Worm (Caenorhabditis elegans) whole organism, L3 larva: ENCODE results near the gene K04A8.20.

Source experiments
- R02D3.7 ChIP-seq: fragments of 150-350 bp; optimal IDR thresholded peaks from 2 replicates; lab custom pipeline; 2014; ENCODE audit warnings: missing biosample characterization, missing genetic modification characterization
- ZK546.5 ChIP-seq: sonication (generic microtip); optimal IDR thresholded peaks from 2 replicates; lab custom pipeline; 2017; ENCODE audit warnings: missing biosample characterization, missing genetic modification characterization
- ama-1 ChIP-seq: fragments of 150-350 bp; optimal IDR thresholded peaks from 2 replicates; lab custom pipeline; 2018
- ceh-16 ChIP-seq: sonication (generic microtip); optimal IDR thresholded peaks from 2 replicates; lab custom pipeline; 2017; ENCODE audit warnings: missing biosample characterization, missing genetic modification characterization
- ceh-28 ChIP-seq: fragments of 150-350 bp; optimal IDR thresholded peaks from 2 replicates; lab custom pipeline; 2014; ENCODE audit warnings: missing biosample characterization, missing genetic modification reagents, missing genetic modification characterization
- ceh-9 ChIP-seq: sonication (generic microtip); optimal IDR thresholded peaks from 2 replicates; lab custom pipeline; 2018; ENCODE audit warnings: missing biosample characterization, missing genetic modification characterization
- daf-12 ChIP-seq: fragments of 150-350 bp; optimal IDR thresholded peaks from 2 replicates; lab custom pipeline; 2014; ENCODE audit warnings: missing biosample characterization, missing genetic modification reagents, missing genetic modification characterization
- egl-27 ChIP-seq: sonication (generic microtip); optimal IDR thresholded peaks from 4 replicates; lab custom pipeline; 2017; ENCODE audit warnings: missing biosample characterization, missing genetic modification reagents, missing genetic modification characterization
- egl-5 ChIP-seq: fragments of 150-350 bp; optimal IDR thresholded peaks from 2 replicates; lab custom pipeline; 2017; ENCODE audit warnings: missing biosample characterization, missing genetic modification reagents, missing genetic modification characterization, inconsistent platforms
- elt-1 ChIP-seq: fragments of 150-350 bp; optimal IDR thresholded peaks from 2 replicates; lab custom pipeline; 2014; ENCODE audit warnings: missing biosample characterization, missing genetic modification characterization
- elt-2 ChIP-seq: sonication (generic microtip); optimal IDR thresholded peaks from 2 replicates; lab custom pipeline; 2016; ENCODE audit warnings: missing genetic modification reagents, mild to moderate bottlenecking, missing genetic modification characterization, missing compliant biosample characterization
- elt-3 ChIP-seq, 3 experiments: fragments of 150-350 bp in 1 of 3; sonication (generic microtip) in 2 of 3; optimal IDR thresholded peaks; 2 replicates in 2 of 3; 4 replicates in 1 of 3; lab custom pipeline; 2014 to 2017; ENCODE audit warnings: missing biosample characterization in 3 of 3, missing genetic modification characterization in 3 of 3
- eor-1 ChIP-seq, 2 experiments: fragments of 150-350 bp; optimal IDR thresholded peaks; 2 replicates each; lab custom pipeline; 2014 to 2018; ENCODE audit warnings: missing biosample characterization in 2 of 2, missing genetic modification characterization in 2 of 2
- fkh-10 ChIP-seq: sonication (generic microtip); optimal IDR thresholded peaks from 2 replicates; lab custom pipeline; 2017; ENCODE audit warnings: missing biosample characterization, missing genetic modification reagents, missing genetic modification characterization
- fkh-2 ChIP-seq: fragments of 150-350 bp; optimal IDR thresholded peaks from 2 replicates; lab custom pipeline; 2014; ENCODE audit warnings: missing biosample characterization, missing genetic modification reagents, missing genetic modification characterization
- fos-1 ChIP-seq: fragments of 150-350 bp; optimal IDR thresholded peaks from 2 replicates; lab custom pipeline; 2014; ENCODE audit warnings: missing biosample characterization, missing genetic modification characterization
- hmg-11 ChIP-seq: sonication (generic microtip); optimal IDR thresholded peaks from 2 replicates; lab custom pipeline; 2016; ENCODE audit warnings: missing genetic modification characterization, missing compliant biosample characterization
- lin-39 ChIP-seq: fragments of 150-350 bp; optimal IDR thresholded peaks from 2 replicates; lab custom pipeline; 2018; ENCODE audit warnings: missing biosample characterization, missing genetic modification reagents, missing genetic modification characterization
- lsy-12 ChIP-seq: sonication (generic microtip); optimal IDR thresholded peaks from 2 replicates; lab custom pipeline; 2016; ENCODE audit warnings: mild to moderate bottlenecking, missing genetic modification characterization, missing compliant biosample characterization
- mdl-1 ChIP-seq: fragments of 150-350 bp; optimal IDR thresholded peaks from 2 replicates; lab custom pipeline; 2014; ENCODE audit warnings: missing biosample characterization, missing genetic modification characterization
- nfya-1 ChIP-seq: sonication (generic microtip); optimal IDR thresholded peaks from 2 replicates; lab custom pipeline; 2017; ENCODE audit warnings: missing genetic modification characterization, mild to moderate bottlenecking, missing compliant biosample characterization, antibody characterized with exemption, moderate library complexity; ENCODE audit not compliant: insufficient read depth
- nhr-11 ChIP-seq: fragments of 150-350 bp; optimal IDR thresholded peaks from 2 replicates; lab custom pipeline; 2014; ENCODE audit warnings: missing biosample characterization, missing genetic modification characterization
- nhr-12 ChIP-seq: fragments of 150-350 bp; optimal IDR thresholded peaks from 2 replicates; lab custom pipeline; 2014; ENCODE audit warnings: missing biosample characterization, missing genetic modification characterization
- nhr-23 ChIP-seq: fragments of 150-350 bp; optimal IDR thresholded peaks from 2 replicates; lab custom pipeline; 2014; ENCODE audit warnings: missing biosample characterization, missing genetic modification reagents, missing genetic modification characterization
- nhr-237 ChIP-seq: fragments of 150-350 bp; optimal IDR thresholded peaks from 2 replicates; lab custom pipeline; 2014; ENCODE audit warnings: missing biosample characterization, missing genetic modification characterization
- nhr-25 ChIP-seq: sonication (generic microtip); optimal IDR thresholded peaks from 2 replicates; lab custom pipeline; 2017; ENCODE audit warnings: missing biosample characterization, missing genetic modification characterization
- nhr-28 ChIP-seq: fragments of 150-350 bp; optimal IDR thresholded peaks from 2 replicates; lab custom pipeline; 2014; ENCODE audit warnings: missing biosample characterization, missing genetic modification characterization
- nhr-43 ChIP-seq: sonication (generic microtip); optimal IDR thresholded peaks from 2 replicates; lab custom pipeline; 2016; ENCODE audit warnings: mild to moderate bottlenecking, missing genetic modification characterization, missing compliant biosample characterization; ENCODE audit not compliant: poor library complexity, severe bottlenecking
- nhr-76 ChIP-seq: fragments of 150-350 bp; sonication (generic microtip); optimal IDR thresholded peaks from 5 replicates; lab custom pipeline; 2014; ENCODE audit warnings: missing biosample characterization, missing genetic modification characterization
- pha-4 ChIP-seq: fragments of 150-350 bp; optimal IDR thresholded peaks from 2 replicates; lab custom pipeline; 2014; ENCODE audit warnings: missing biosample characterization, missing genetic modification reagents, missing genetic modification characterization
- sea-2 ChIP-seq: fragments of 150-350 bp; sonication (generic microtip); optimal IDR thresholded peaks from 4 replicates; lab custom pipeline; 2014; ENCODE audit warnings: missing biosample characterization, missing genetic modification reagents, missing genetic modification characterization
- skn-1 ChIP-seq: fragments of 150-350 bp; optimal IDR thresholded peaks from 2 replicates; lab custom pipeline; 2014; ENCODE audit warnings: missing biosample characterization, missing genetic modification characterization
- tbx-2 ChIP-seq: sonication (generic microtip); optimal IDR thresholded peaks from 2 replicates; lab custom pipeline; 2016; ENCODE audit warnings: mild to moderate bottlenecking, missing genetic modification characterization, missing compliant biosample characterization
- unc-39 ChIP-seq: sonication (generic microtip); optimal IDR thresholded peaks from 4 replicates; lab custom pipeline; 2017; ENCODE audit warnings: missing biosample characterization, missing genetic modification characterization
- unc-62 ChIP-seq: fragments of 150-350 bp; sonication (generic microtip); optimal IDR thresholded peaks from 4 replicates; lab custom pipeline; 2014; ENCODE audit warnings: missing biosample characterization, missing genetic modification reagents, missing genetic modification characterization
- ztf-4 ChIP-seq: fragments of 150-350 bp; optimal IDR thresholded peaks from 2 replicates; lab custom pipeline; 2014; ENCODE audit warnings: missing biosample characterization, missing genetic modification characterization

K04A8.20 gene

DNA sequence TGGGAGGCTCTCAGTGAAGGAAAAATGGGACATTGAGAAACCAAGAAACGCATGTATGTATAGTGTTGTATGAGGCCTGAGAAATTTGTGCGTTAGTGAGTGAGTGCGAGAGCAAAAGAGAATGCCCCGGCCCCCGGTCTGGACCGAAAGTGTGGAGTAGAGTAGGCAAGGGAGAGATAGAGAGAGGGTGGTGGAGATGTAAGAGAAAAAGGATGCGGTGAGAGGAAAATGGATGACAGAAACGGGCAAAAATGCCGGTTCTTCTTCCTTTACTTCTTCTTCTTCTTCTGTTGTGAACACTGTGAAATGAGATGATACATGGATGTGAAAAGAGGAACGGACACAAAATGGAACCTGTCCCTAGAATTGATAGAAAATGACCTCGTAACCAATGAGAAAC is 10.9 kb upstream of the K04A8.20 start:
- TF ChIP-seq nfya-1 (peak; percentile 40), hmg-11 (tag; lab: Kevin White, UChicago) (peak; percentile 68), lin-39 (tag; lab: Kevin White, UChicago) (peak; percentile 53), nhr-23 (tag; lab: Kevin White, UChicago) (peak; percentile 3), ama-1 (lab: Kevin White, UChicago) (peak; percentile 38), ceh-28 (no peak), nhr-11 (tag; lab: Kevin White, UChicago) (no peak), pha-4 (tag; lab: Kevin White, UChicago) (peak; percentile 42)

DNA sequence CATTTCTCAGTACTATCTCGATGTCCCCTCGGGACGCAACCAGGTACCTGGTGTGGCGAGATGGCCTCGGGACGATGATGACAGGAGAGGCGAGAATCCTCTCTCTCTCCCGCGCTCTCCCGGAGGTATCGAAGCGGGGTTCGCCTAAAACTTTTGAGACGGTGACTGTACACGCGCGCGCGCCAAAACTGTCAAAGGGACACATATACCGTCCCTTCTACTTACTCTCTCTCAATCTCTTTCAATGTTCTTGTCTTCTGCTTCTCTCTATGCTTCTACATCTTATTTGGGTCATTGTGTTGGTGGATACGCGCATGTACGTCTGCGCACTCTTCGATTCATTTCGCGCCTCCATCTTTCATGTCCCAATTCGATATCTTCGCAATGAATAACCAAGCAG is 7.4 kb upstream of the K04A8.20 start:
- no peak for TF ChIP-seq mdl-1 (tag; lab: Kevin White, UChicago)
- no peak for TF ChIP-seq fos-1 (tag; lab: Kevin White, UChicago)
- TF ChIP-seq tbx-2 (tag; lab: Kevin White, UChicago): no peak
- TF ChIP-seq nhr-12 (tag; lab: Kevin White, UChicago): no peak
- TF ChIP-seq nfya-1: no peak
- TF ChIP-seq elt-1 (tag; lab: Kevin White, UChicago): no peak
- peak; percentile 51 for TF ChIP-seq nhr-43 (tag; lab: Kevin White, UChicago)
- TF ChIP-seq nhr-28: no peak
- TF ChIP-seq nhr-23 (tag; lab: Kevin White, UChicago): peak; percentile 84
- no peak for TF ChIP-seq nhr-237
- TF ChIP-seq fkh-10 (GFP tag; lab: Kevin White, UChicago): no peak
- TF ChIP-seq ceh-16 (tag; lab: Kevin White, UChicago): no peak
- TF ChIP-seq egl-27 (tag; lab: Kevin White, UChicago): no peak
- no peak for TF ChIP-seq eor-1 (tag; optimal IDR thresholded peaks at IDR 0.05; lab: Kevin White, UChicago)
- peak; percentile 65 for TF ChIP-seq nhr-25
- no peak for TF ChIP-seq daf-12
- no peak for TF ChIP-seq unc-62 (GFP tag; lab: Kevin White, UChicago)
- TF ChIP-seq ama-1 (lab: Kevin White, UChicago): peak; percentile 14
- TF ChIP-seq egl-5 (tag; lab: Kevin White, UChicago): no peak

DNA sequence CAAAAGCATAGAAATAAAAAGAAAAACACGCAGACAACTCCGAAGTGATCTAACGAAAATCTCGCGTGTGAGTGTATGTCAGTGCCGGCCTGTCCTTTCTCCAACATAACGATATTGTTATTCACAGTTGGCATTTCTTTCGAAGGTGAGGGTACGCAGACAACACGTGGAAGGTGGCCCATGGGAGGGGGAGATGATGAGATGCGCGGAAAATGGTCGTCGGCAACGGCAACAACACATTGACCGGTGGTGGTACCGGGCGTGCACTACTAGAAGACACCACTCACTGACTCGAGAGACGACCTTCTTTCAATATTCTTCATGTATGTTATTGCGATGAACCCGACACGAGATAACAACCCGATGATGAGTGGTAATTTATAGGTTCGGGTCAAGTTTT is 4.2 kb upstream of the K04A8.20 start:
- TF ChIP-seq elt-3 (tag; optimal IDR thresholded peaks at IDR 0.05; lab: Kevin White, UChicago): no peak
- TF ChIP-seq nhr-23 (tag; lab: Kevin White, UChicago): peak; percentile 6
- peak; percentile 41 for TF ChIP-seq nhr-25
- no peak for TF ChIP-seq fkh-10 (GFP tag; lab: Kevin White, UChicago)
- TF ChIP-seq sea-2: no peak
- TF ChIP-seq lsy-12: peak; percentile 9
- TF ChIP-seq daf-12: no peak
- TF ChIP-seq ztf-4 (tag; lab: Kevin White, UChicago): no peak
- no peak for TF ChIP-seq tbx-2 (tag; lab: Kevin White, UChicago)
- TF ChIP-seq R02D3.7 (tag; lab: Kevin White, UChicago): no peak

DNA sequence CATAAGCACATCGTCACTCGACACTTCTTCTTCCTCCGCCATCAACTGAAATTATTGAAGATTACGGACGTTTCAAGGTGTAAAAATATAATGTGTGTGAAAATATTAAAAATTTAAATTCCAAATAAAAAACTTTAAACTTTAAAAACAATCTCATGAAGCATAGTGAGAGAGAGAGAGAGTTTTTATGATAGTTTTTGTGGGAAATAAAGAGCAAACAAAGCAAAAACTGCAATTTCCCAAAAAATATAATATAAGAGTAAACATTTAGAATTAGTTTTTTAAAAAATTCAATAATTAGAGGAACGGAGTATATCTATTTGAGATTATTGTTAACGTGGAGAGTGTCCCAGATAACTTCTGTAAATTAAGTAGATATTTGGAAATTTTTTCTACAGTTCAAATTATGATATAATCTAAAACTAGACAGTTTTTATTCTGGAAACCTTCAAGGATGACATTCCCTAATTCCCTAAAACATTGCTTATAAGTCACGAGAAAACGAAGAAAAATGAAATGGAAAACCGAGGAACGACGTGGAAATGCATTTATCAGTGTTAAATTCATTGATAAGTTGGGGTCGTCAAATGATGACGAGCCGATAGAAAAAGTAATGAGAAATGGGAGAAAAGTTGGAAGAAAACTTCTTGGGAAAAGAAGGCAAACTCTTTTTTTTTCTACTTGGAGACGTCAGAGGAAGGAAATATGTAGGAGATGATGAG is 2.6 kb upstream of the K04A8.20 start, which contains the start of gene dre-1:
TSS of gene dre-1 (minus strand) at position 51 of the 722 bp plus-strand sequence.
- no peak for TF ChIP-seq nhr-76 (tag; lab: Kevin White, UChicago)
- TF ChIP-seq pha-4 (tag; lab: Kevin White, UChicago): peak; percentile 3
- TF ChIP-seq lsy-12: no peak
- TF ChIP-seq elt-2 (tag; lab: Kevin White, UChicago): peak; percentile 67
- TF ChIP-seq ceh-9 (tag; lab: Kevin White, UChicago): no peak
- no peak for TF ChIP-seq ZK546.5 (tag; lab: Kevin White, UChicago)

DNA sequence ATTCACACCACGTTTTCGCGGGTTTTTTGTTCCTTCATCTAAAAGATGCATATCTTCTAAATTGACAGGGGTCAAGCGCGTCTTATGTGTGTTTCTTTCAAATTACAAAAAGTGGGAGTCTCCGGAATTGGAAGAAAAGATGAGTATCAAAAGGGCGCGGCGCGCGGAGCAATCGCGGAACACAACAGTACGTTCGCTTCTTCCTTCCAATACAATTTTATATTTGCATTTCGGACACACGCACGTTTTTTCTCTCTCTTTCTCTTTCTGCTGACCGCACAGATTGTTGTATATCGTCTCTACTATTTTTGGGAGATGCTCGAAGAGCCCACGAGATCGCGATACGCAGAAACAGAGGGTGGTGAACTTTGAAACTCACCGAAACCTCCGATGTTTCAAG is 939 bp upstream of the K04A8.20 start:
- TF ChIP-seq tbx-2 (tag; lab: Kevin White, UChicago) (no peak), mdl-1 (tag; lab: Kevin White, UChicago) (no peak), fkh-2 (no peak), nhr-43 (tag; lab: Kevin White, UChicago) (no peak), hmg-11 (tag; lab: Kevin White, UChicago) (no peak), skn-1 (no peak), elt-3 (tag; optimal IDR thresholded peaks at IDR 0.05; lab: Kevin White, UChicago) (no peak), unc-39 (tag; lab: Kevin White, UChicago) (no peak), nhr-28 (no peak)
